Fruit fly (Drosophila melanogaster) whole organism: Measurements from ENCODE around the gene Mcr.

ENCODE experiments used
- EcR ChIP-seq, 2 experiments: fragments of >200 bp; optimal IDR thresholded peaks; 2 replicates each; lab custom pipeline; 2017; ENCODE audit warnings: missing biosample characterization in 2 of 2, missing genetic modification characterization in 2 of 2, missing genetic modification reagents in 2 of 2
- pan ChIP-seq: fragments of >200 bp; optimal IDR thresholded peaks from 2 replicates; lab custom pipeline; 2017

- TF ChIP-seq pan (lab: Kevin White, UChicago) = no peak
- TF ChIP-seq EcR (GFP tag; optimal IDR thresholded peaks at IDR 0.05; lab: Kevin White, UChicago) = no peak
Observed at dm6 chr2L:8091429-8091828, 8.6 kb upstream of the Mcr start.
